Worm (Caenorhabditis elegans) whole organism, midembryonic: ENCODE results near the gene K12H6.12.

Experiments used
- klf-2 ChIP-seq: fragments of 200-800 bp; sonication (Bioruptor generic); conservative IDR thresholded peaks from 2 replicates; pipeline ENCODE4 v1.3.6; 2022; ENCODE audit warnings: missing genetic modification reagents, missing genetic modification characterization, missing compliant biosample characterization
- ztf-23 ChIP-seq: fragments of 200-800 bp; sonication (Bioruptor generic); IDR thresholded peaks from 2 replicates; pipeline ENCODE4 v1.3.6; 2022; ENCODE audit warnings: missing genetic modification reagents, missing genetic modification characterization, missing compliant biosample characterization
- ztf-29 ChIP-seq: fragments of 200-800 bp; sonication (Bioruptor generic); IDR thresholded peaks from 2 replicates; pipeline ENCODE4 v1.3.6; 2022; ENCODE audit warnings: missing genetic modification reagents, missing genetic modification characterization, missing compliant biosample characterization

DNA sequence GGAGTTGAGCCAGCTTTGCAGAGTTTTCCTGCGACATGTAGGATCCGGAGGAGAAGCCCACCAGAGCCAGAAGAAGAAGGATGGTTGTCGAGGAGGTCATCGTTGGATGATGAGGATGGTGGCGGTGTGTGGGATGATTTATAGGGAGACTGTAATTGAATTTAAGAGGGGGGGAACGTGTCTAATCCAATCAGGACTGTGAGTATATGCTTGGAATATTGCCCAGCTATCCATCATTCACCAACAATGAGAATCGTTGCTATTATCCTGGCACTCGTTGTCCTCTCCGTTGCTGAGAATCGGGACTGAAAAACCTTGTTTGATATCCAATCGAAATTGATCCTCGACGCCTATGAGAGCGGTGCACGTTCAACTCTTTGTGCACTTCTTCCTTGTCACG, 18.1 kb downstream of the K12H6.12 start, which contains the start of gene K12H6.5:
- TF ChIP-seq klf-2 (GFP tag; lab: Robert Waterston, UW) = no peak
- TF ChIP-seq ztf-29 (GFP tag; lab: Robert Waterston, UW) = no peak
- no peak for TF ChIP-seq ztf-23
